Worm (Caenorhabditis elegans): ENCODE data around the gene mpk-2.

The mpk-2 gene

DNA sequence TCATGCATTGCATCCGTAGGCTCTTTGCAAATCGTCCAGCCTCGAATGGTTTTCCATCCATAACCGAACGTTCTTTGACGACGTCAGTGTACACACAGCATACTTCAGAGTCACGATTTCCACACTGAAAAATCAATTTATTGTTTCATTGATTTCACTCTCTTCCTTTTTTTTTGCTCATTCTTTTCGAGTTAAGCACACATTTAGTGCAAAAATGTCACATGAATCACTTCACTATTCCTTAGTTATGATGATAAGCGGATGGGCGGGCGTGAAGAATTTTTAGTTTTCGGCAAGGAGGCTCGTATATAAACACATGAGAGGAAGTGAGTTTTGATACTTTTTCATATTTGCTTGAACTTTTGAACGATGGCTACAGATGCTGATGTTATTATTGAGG lies 18.5 kb upstream of the mpk-2 start, which contains the start of gene txt-9:
Gene txt-9, plus strand, starts transcription at position 336 of the 400 bp plus-strand sequence.
- no peak for TF ChIP-seq tra-4 (tag; optimal IDR thresholded peaks at IDR 0.05)
- no peak for TF ChIP-seq ceh-36 (tag; optimal IDR thresholded peaks at IDR 0.05)
- no peak for TF ChIP-seq aly-1 (tag; optimal IDR thresholded peaks at IDR 0.05)

DNA sequence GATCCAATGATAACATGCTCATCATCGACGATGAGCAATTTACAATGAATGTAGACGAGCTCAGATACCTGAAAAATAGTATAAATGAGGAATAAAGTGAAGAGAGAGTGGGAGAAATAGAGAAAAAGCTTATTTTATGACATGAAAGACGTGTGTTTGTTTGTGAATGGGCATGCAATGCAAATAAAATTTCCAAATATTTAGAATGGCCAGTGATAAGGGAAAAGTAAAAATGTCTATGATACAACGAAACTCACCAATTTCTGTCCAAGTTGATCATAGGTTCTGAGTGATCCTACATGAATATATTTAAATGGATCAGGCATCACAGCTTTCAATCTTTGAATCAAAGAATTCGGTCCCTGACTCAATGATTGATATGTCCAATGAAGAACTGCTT lies 17.8 kb upstream of the mpk-2 start:
- no peak for TF ChIP-seq tra-4 (tag; optimal IDR thresholded peaks at IDR 0.05)
- TF ChIP-seq hmg-4 (GFP tag; optimal IDR thresholded peaks at IDR 0.05): no peak
- no peak for TF ChIP-seq hnd-1 (tag; optimal IDR thresholded peaks at IDR 0.05)
- no peak for TF ChIP-seq tbx-37 (GFP tag; conservative IDR thresholded peaks at IDR 0.05)
- TF ChIP-seq ceh-36 (tag; optimal IDR thresholded peaks at IDR 0.05): no peak
- no peak for TF ChIP-seq scrt-1 (GFP tag; IDR thresholded peaks at IDR 0.05)
- TF ChIP-seq aly-1 (tag; optimal IDR thresholded peaks at IDR 0.05): no peak
- no peak for TF ChIP-seq hmbx-1 (tag; optimal IDR thresholded peaks at IDR 0.05)
- TF ChIP-seq ceh-13 (GFP tag; optimal IDR thresholded peaks at IDR 0.05): no peak
- no peak for TF ChIP-seq sea-1 (GFP tag; conservative IDR thresholded peaks at IDR 0.05)
- no peak for TF ChIP-seq tbx-11 (GFP tag; IDR thresholded peaks at IDR 0.05)
- no peak for TF ChIP-seq ets-7 (tag; optimal IDR thresholded peaks at IDR 0.05)
- no peak for TF ChIP-seq F13C5.2 (tag; optimal IDR thresholded peaks at IDR 0.05)
- TF ChIP-seq pes-1 (GFP tag; IDR thresholded peaks at IDR 0.05): no peak
- TF ChIP-seq ama-1 (optimal IDR thresholded peaks at IDR 0.05): no peak
- no peak for TF ChIP-seq flt-1 (GFP tag; IDR thresholded peaks at IDR 0.05)
- no peak for TF ChIP-seq B0310.2 (tag; optimal IDR thresholded peaks at IDR 0.05)

DNA sequence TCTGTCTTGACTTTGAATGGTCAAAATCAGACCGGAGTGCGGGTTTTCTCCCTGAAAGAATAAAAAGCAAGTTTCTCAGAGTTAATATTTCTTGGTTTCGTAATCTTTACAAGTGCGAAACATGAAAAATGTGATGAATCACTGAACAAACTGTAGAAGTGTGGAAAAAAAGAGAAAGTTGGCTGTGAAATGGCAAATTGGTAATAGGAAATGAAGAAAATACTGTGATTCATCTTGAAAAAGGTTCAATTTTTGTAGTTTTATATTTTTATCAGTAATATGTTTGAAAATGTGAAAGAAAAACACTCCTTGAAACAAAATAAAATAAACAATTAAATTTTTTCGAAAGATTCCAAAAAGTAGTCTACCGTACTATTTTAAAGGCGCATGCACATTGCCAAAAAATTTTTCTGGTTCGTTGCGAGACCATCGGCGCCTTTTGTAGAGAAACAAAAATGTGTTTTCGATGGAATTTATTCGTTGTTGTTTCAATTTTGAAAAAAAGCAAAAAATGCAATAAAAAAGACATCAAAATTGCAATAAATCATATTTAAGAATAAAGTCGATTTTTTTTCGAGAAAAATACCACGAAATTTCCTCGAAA lies 12.2 kb upstream of the mpk-2 start, which contains the start of gene pld-1:
Gene pld-1, minus strand, starts transcription at position 51 of the 604 bp plus-strand sequence.
- no peak for TF ChIP-seq hmbx-1 (tag; optimal IDR thresholded peaks at IDR 0.05)

DNA sequence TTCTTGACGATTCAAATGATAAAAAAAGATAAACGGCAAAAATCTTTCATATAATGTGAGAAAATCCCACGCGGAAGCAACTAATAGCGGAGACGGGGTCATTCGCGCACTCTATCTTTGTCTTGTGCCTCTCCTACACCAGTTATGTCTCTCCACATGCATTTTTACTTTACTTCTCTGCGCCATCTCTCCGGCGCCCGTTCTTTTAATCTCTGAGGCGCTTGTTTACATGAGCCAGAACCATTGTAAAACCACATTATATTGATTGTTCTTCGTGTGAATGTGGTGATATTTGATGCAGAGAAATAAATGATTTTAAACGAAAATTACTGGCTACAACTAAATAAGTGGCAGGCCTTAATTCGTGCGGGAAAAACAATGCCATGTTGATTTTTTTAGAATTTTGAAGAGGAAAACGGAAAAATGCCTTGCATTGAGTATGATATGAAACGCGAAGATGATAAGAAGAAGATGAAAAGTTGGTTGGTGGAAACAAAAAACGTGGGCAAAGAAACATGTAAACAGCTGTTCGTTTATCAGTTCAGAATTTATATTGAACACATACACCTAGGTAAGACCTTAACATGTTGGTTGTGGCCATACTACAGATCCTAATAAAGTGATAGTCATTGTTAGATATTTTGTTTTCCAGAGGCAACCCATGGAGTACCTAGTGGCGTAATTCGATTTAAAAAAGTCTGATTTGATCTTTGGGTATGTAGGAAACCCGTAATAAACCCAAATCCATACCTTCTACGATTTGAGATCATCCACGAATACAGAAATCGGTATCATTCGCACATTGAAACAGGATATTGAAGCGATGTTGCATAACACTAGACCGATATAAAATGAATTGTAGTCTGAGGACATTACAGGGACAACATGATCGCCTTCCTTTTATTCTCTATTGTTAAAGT lies 11.3 kb upstream of the mpk-2 start, which contains the start of gene C04G6.2:
Gene C04G6.2, plus strand, starts transcription at position 870 of the 920 bp plus-strand sequence.
- no peak for TF ChIP-seq tbx-37 (GFP tag; conservative IDR thresholded peaks at IDR 0.05)
- TF ChIP-seq ceh-13 (GFP tag; optimal IDR thresholded peaks at IDR 0.05): no peak
- TF ChIP-seq flt-1 (GFP tag; IDR thresholded peaks at IDR 0.05): no peak
- TF ChIP-seq aly-1 (tag; optimal IDR thresholded peaks at IDR 0.05): no peak
- no peak for TF ChIP-seq ama-1 (optimal IDR thresholded peaks at IDR 0.05)
- TF ChIP-seq hnd-1 (tag; optimal IDR thresholded peaks at IDR 0.05): no peak
- no peak for TF ChIP-seq scrt-1 (GFP tag; IDR thresholded peaks at IDR 0.05)
- TF ChIP-seq ceh-36 (tag; optimal IDR thresholded peaks at IDR 0.05): no peak
- TF ChIP-seq tra-4 (tag; optimal IDR thresholded peaks at IDR 0.05): no peak
- no peak for TF ChIP-seq F13C5.2 (tag; optimal IDR thresholded peaks at IDR 0.05)
- TF ChIP-seq hmbx-1 (tag; optimal IDR thresholded peaks at IDR 0.05): no peak
- no peak for TF ChIP-seq tbx-11 (GFP tag; IDR thresholded peaks at IDR 0.05)
- TF ChIP-seq hmg-4 (GFP tag; optimal IDR thresholded peaks at IDR 0.05): no peak
- no peak for TF ChIP-seq B0310.2 (tag; optimal IDR thresholded peaks at IDR 0.05)
- no peak for TF ChIP-seq sea-1 (GFP tag; conservative IDR thresholded peaks at IDR 0.05)
- TF ChIP-seq ets-7 (tag; optimal IDR thresholded peaks at IDR 0.05): no peak
- no peak for TF ChIP-seq pes-1 (GFP tag; IDR thresholded peaks at IDR 0.05)

DNA sequence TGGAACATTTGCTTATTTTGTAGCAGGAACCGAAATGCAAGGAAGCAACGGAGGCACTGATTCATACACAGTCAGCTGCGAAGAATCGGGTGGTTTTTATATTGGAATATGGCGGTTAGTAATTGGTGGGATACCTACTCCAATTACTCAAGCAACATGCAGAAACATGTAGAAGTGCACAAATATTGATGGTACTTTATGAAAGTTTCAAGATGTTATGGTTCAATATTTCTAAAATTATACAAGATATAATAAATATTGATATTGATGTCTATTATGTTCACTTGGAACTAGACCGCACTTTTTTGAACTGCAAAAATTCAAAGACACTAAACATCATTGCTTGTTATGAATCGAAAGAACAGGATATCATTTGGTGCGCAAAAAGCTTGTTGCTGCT lies 10.0 kb upstream of the mpk-2 start, which contains the start of gene C04G6.13:
Gene C04G6.13, plus strand, starts transcription at position 301 of the 400 bp plus-strand sequence.
- TF ChIP-seq aly-1 (tag; optimal IDR thresholded peaks at IDR 0.05) (no peak), hnd-1 (tag; optimal IDR thresholded peaks at IDR 0.05) (no peak), ceh-13 (GFP tag; optimal IDR thresholded peaks at IDR 0.05) (no peak), tbx-37 (GFP tag; conservative IDR thresholded peaks at IDR 0.05) (no peak), pes-1 (GFP tag; IDR thresholded peaks at IDR 0.05) (no peak), scrt-1 (GFP tag; IDR thresholded peaks at IDR 0.05) (no peak), flt-1 (GFP tag; IDR thresholded peaks at IDR 0.05) (no peak), F13C5.2 (tag; optimal IDR thresholded peaks at IDR 0.05) (no peak), tra-4 (tag; optimal IDR thresholded peaks at IDR 0.05) (no peak), sea-1 (GFP tag; conservative IDR thresholded peaks at IDR 0.05) (no peak), ama-1 (optimal IDR thresholded peaks at IDR 0.05) (no peak)

DNA sequence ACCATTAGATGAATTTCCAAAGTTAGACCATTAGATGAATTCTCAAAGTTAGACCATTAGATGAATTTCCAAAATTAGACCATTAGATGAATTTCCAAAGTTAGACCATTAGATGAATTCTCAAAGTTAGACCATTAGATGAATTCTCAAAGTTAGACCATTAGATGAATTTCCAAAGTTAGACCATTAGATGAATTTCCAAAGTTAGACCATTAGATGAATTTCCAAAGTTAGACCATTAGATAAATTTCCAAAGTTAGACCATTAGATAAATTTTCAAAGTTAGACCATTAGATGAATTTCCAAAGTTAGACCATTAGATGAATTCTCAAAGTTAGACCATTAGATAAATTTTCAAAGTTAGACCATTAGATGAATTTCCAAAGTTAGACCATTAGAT lies 6.5 kb upstream of the mpk-2 start:
- peak; percentile 81 for TF ChIP-seq scrt-1 (GFP tag; IDR thresholded peaks at IDR 0.05)
- peak; percentile 99 for TF ChIP-seq tbx-11 (GFP tag; IDR thresholded peaks at IDR 0.05)
- TF ChIP-seq tbx-37 (GFP tag; conservative IDR thresholded peaks at IDR 0.05): peak; percentile 90
- TF ChIP-seq sea-1 (GFP tag; conservative IDR thresholded peaks at IDR 0.05): peak; percentile 89

DNA sequence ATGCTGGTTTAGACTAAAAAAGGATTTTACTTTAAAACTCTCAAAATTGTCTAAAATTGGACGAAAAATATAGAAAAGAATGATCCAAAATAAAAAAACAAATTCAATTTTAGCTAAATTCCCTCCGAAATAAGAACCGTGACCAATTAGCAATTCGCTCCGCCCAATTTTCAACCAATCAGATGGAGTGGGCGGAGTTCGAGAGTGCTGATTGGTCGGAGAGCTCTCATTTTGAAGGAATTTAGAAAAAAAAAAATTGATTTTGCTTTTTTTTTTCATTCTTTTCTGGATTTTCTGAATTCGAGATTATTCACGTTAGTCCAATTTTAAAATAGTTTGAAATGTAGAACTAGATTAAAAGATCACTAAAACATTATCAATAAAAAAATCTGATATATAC lies 4.9 kb upstream of the mpk-2 start:
- TF ChIP-seq tbx-37 (GFP tag; conservative IDR thresholded peaks at IDR 0.05) (no peak), scrt-1 (GFP tag; IDR thresholded peaks at IDR 0.05) (no peak), hnd-1 (tag; optimal IDR thresholded peaks at IDR 0.05) (no peak)

DNA sequence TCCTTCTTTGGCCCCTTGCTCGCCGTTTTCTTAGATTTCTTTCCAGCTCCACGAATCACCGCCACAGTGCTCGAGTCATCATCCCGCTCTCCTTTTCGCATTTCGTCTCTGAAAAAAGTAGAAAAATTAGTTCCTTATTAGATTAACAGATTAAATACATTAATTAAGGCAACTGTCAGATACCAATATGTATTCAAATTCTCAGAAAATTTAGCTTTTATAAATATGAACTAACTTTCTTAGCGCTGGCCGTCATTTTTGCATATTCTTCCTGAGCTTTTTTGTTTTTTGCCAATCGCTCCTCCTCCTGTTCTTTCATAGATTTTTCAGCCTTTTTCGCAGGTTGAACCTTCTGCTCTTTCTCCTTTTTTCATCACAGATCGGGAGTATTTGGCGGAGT lies 4.3 kb upstream of the mpk-2 start, which contains the start of gene C04G6.6:
Gene C04G6.6, minus strand, starts transcription at position 101 of the 400 bp plus-strand sequence.
- TF ChIP-seq sea-1 (GFP tag; conservative IDR thresholded peaks at IDR 0.05) (no peak), tbx-37 (GFP tag; conservative IDR thresholded peaks at IDR 0.05) (no peak), flt-1 (GFP tag; IDR thresholded peaks at IDR 0.05) (no peak), ceh-13 (GFP tag; optimal IDR thresholded peaks at IDR 0.05) (no peak), ama-1 (optimal IDR thresholded peaks at IDR 0.05) (no peak), hnd-1 (tag; optimal IDR thresholded peaks at IDR 0.05) (no peak), tra-4 (tag; optimal IDR thresholded peaks at IDR 0.05) (no peak)
